Fruit fly (Drosophila melanogaster): ENCODE results near the gene Ugt303B1.

DNA sequence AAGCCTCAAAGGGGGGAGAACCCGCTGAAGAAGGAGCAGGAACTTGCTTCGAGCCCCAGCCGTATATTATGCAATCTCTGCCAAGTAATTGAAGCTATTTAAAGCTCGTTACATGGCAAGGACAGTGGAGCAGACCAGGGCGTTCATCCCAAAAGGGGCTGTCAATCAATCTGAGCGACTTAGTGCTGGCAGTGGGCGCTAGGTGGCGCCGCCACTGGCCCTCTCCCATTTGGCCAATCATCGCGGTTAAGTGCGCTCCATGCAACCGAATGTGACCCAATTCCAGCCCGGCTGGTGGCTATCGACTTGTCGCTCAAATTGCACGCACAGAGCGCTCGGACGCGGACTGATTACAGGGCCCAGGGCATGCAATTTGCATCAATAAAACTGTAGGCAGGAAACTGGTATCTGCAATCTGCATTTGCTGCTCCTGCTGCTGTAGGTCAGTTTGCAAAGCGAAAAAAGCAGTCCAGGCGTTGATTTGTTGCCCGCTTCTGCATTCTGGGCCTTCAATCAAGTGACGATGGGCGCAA lies 27.0 kb downstream of the Ugt303B1 start:
- TF ChIP-seq Met (GFP tag; optimal IDR thresholded peaks at IDR 0.05) (no peak), CG8319 (GFP tag; optimal IDR thresholded peaks at IDR 0.05) (no peak), CG6808 (GFP tag; optimal IDR thresholded peaks at IDR 0.05) (no peak), CG8119 (GFP tag; IDR thresholded peaks at IDR 0.05) (no peak), CG16779 (tag; optimal IDR thresholded peaks at IDR 0.05) (no peak), lz (GFP tag; optimal IDR thresholded peaks at IDR 0.05) (no peak), Hr39 (GFP tag; optimal IDR thresholded peaks at IDR 0.05) (no peak), Blimp-1 (GFP tag; optimal IDR thresholded peaks at IDR 0.05) (no peak), esn (GFP tag; optimal IDR thresholded peaks at IDR 0.05) (no peak)

Measured in whole organism, prepupa.